Worm (Caenorhabditis elegans): ENCODE results near the gene D2024.4.

- TF ChIP-seq him-1 (tag; optimal IDR thresholded peaks at IDR 0.05) (no peak), dao-5 (tag; optimal IDR thresholded peaks at IDR 0.05) (no peak)
These were observed 19.1 kb downstream of the D2024.4 start, which contains the start of gene D2024.18 for ce11 chrIV:7250158-7250557.

All from whole organism, L4/young adult.